Fruit fly (Drosophila melanogaster): Measurements from ENCODE around the gene CG6325.

- TF ChIP-seq psq (optimal IDR thresholded peaks at IDR 0.05): no peak
- no peak for TF ChIP-seq usp (GFP tag; optimal IDR thresholded peaks at IDR 0.05)
Observed at dm6 chr3R:10448957-10449356, 41.9 kb upstream of the CG6325 start.

Measured in whole organism.